Fruit fly (Drosophila melanogaster): ENCODE data around the gene CG5916.
A peak's percentile ranks its signal among the peaks of the same experiment; 100 is the strongest.

The CG5916 gene

DNA sequence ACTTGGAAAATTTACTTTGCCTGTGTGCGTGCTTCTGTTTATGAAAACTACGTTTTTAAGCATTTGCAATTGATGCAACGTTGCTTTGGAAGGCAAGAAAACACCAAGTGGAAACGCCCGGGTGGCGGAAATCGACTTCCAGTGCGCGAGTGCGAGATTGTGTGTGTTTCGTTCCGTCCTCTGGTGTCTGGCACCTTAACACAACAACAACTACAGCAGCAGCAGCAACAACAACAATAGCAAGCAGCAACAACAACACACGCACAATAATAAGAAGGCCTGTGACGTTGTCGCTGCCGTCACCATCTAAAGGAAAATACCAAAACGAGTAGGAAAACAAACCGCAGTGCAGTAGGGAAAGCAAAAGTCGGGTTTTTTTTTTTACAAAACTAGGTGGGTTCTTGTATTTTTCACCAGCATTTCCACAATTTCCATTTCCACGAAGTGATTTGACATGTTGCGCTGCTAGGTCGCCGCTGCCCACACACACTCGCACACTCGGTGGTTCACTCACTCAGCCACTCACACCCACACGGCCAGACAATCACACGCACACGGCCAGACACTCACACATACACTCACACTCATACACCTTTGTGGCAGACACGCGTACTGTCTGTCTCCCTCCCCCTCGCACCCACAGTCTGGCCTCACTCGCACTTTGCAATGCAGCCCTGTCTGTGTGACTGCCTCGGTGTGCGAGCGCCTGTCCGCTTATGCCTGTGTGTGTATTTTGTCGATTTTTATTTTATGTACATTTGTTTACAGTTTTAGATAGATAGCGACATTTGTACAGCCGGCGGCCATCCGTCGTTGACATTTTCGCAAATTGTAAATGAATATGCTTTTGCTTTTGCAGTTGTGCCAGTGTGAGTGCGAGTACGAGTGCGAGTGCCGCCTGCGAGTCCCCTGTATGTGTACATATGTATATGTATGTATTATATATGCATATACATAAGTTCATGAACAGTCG, 47.3 kb upstream of the CG5916 start (continued):
- TF ChIP-seq CG9876 (GFP tag; optimal IDR thresholded peaks at IDR 0.05) (no peak), vvl (GFP tag; IDR thresholded peaks at IDR 0.05) (peak; percentile 72; the same call in 1 of the 2 replicates), HmgD (GFP tag; optimal IDR thresholded peaks at IDR 0.05) (peak; percentile 90), dmrt99B (tag; optimal IDR thresholded peaks at IDR 0.05) (no peak), vnd (GFP tag; IDR thresholded peaks at IDR 0.05; ENCODE audit: partially characterized antibody) (0 out of 3 replicates have a peak, but pooled peaks have one; percentile 2), dmrt11E (tag; optimal IDR thresholded peaks at IDR 0.05) (peak; percentile 20), Opbp (GFP tag; IDR thresholded peaks at IDR 0.05; ENCODE audit: partially characterized antibody) (peak; percentile 57; the same call in 1 of the 3 replicates), CG2202 (tag; optimal IDR thresholded peaks at IDR 0.05) (no peak), CoRest (tag; optimal IDR thresholded peaks at IDR 0.05) (no peak), zen (tag; optimal IDR thresholded peaks at IDR 0.05) (peak; percentile 84), Aef1 (GFP tag; IDR thresholded peaks at IDR 0.05) (peak; percentile 47), Hr51 (GFP tag; optimal IDR thresholded peaks at IDR 0.05) (no peak), zen2 (GFP tag; IDR thresholded peaks at IDR 0.05; ENCODE audit: partially characterized antibody) (peak; percentile 5; the same call in 1 of the 3 replicates), sima (GFP tag; optimal IDR thresholded peaks at IDR 0.05) (no peak), eyg (GFP tag; optimal IDR thresholded peaks at IDR 0.05) (no peak), sd (tag; optimal IDR thresholded peaks at IDR 0.05) (no peak), gsb (GFP tag; IDR thresholded peaks at IDR 0.05) (no peak), CG7839 (tag; optimal IDR thresholded peaks at IDR 0.05) (no peak), da (GFP tag; optimal IDR thresholded peaks at IDR 0.05) (peak; percentile 51), dm (GFP tag; optimal IDR thresholded peaks at IDR 0.05) (peak; percentile 59), z (GFP tag; IDR thresholded peaks at IDR 0.05) (peak; percentile 96), H15 (GFP tag; IDR thresholded peaks at IDR 0.05) (no peak), Ets97D (GFP tag; optimal IDR thresholded peaks at IDR 0.05) (peak; percentile 27), psq (GFP tag; optimal IDR thresholded peaks at IDR 0.05) (no peak), jumu (GFP tag; optimal IDR thresholded peaks at IDR 0.05) (peak; percentile 48), Dll (GFP tag; IDR thresholded peaks at IDR 0.05; ENCODE audit: partially characterized antibody) (0 out of 4 replicates have a peak, but pooled peaks have one; percentile 54), D19A (tag; optimal IDR thresholded peaks at IDR 0.05) (peak; percentile 26), Dbx (GFP tag; IDR thresholded peaks at IDR 0.05) (peak; percentile 36; the same call in 1 of the 3 replicates), trem (tag; optimal IDR thresholded peaks at IDR 0.05) (peak; percentile 34), CG8924 (tag; optimal IDR thresholded peaks at IDR 0.05) (peak; percentile 68), CG42726 (GFP tag; IDR thresholded peaks at IDR 0.05; ENCODE audit: partially characterized antibody) (peak; percentile 41; the same call in 1 of the 2 replicates), nmo (GFP tag; optimal IDR thresholded peaks at IDR 0.05) (peak; percentile 29), Adf1 (GFP tag; IDR thresholded peaks at IDR 0.05) (peak; percentile 90), bsh (GFP tag; optimal IDR thresholded peaks at IDR 0.05) (peak in 1 of 2 experiments; percentile 12), ash1 (GFP tag; optimal IDR thresholded peaks at IDR 0.05) (peak; percentile 74), CG8765 (GFP tag; IDR thresholded peaks at IDR 0.05) (peak; percentile 35; the same call in 1 of the 2 replicates), corto (GFP tag; optimal IDR thresholded peaks at IDR 0.05) (peak; percentile 6), CG17912 (GFP tag; optimal IDR thresholded peaks at IDR 0.05) (peak; percentile 71), CG34376 (GFP tag; optimal IDR thresholded peaks at IDR 0.05) (peak; percentile 20), prd (optimal IDR thresholded peaks at IDR 0.05) (no peak), prd (GFP tag; IDR thresholded peaks at IDR 0.05) (peak; percentile 45; the same call in 1 of the 3 replicates), Gug (GFP tag; IDR thresholded peaks at IDR 0.05) (no peak), pros (GFP tag; optimal IDR thresholded peaks at IDR 0.05) (peak; percentile 64), CG2875 (GFP tag; optimal IDR thresholded peaks at IDR 0.05) (peak; percentile 28), HLHmδ (GFP tag; optimal IDR thresholded peaks at IDR 0.05) (peak; percentile 93), CG12744 (GFP tag; optimal IDR thresholded peaks at IDR 0.05) (peak; percentile 45)
